Worm (Caenorhabditis elegans) whole organism, L4 larva: ENCODE measurements around the gene rsd-2.

Experiments
- R02D3.7 ChIP-seq: fragments of 150-350 bp; sonication (generic microtip); optimal IDR thresholded peaks from 3 replicates; lab custom pipeline; 2014; ENCODE audit warnings: missing biosample characterization, missing genetic modification characterization
- Y5F2A.4 ChIP-seq: fragments of 200-800 bp; sonication (Bioruptor generic); optimal IDR thresholded peaks from 2 replicates; lab custom pipeline; 2018; ENCODE audit warnings: mild to moderate bottlenecking, missing genetic modification characterization, missing compliant biosample characterization
- unc-130 ChIP-seq: sonication (generic microtip); optimal IDR thresholded peaks from 2 replicates; lab custom pipeline; 2016; ENCODE audit warnings: missing genetic modification reagents, missing genetic modification characterization, missing compliant biosample characterization

ce11 chrIV:13582909-13583308 is 42.8 kb upstream of the rsd-2 start, which contains the start of gene sru-12:
- no peak for TF ChIP-seq R02D3.7
- TF ChIP-seq unc-130, result no peak
- TF ChIP-seq Y5F2A.4, result no peak
